Worm (Caenorhabditis elegans) whole organism, L4/young adult: ENCODE results near the gene C43H6.4.

Source experiments
- W03F9.2 ChIP-seq: fragments of 150-350 bp; optimal IDR thresholded peaks from 2 replicates; lab custom pipeline; 2014; ENCODE audit warnings: missing biosample characterization, missing genetic modification characterization
- dao-5 ChIP-seq: sonication (generic microtip); optimal IDR thresholded peaks from 2 replicates; lab custom pipeline; 2016; ENCODE audit warnings: missing genotype, missing genetic modification characterization, moderate library complexity, missing compliant biosample characterization
- him-1 ChIP-seq: sonication (generic microtip); optimal IDR thresholded peaks from 2 replicates; lab custom pipeline; 2016; ENCODE audit warnings: missing genotype, missing genetic modification reagents, missing genetic modification characterization, missing compliant biosample characterization

- TF ChIP-seq dao-5 (tag; lab: Kevin White, UChicago) = no peak
- no peak for TF ChIP-seq him-1 (tag; lab: Kevin White, UChicago)
- no peak for TF ChIP-seq W03F9.2 (tag; lab: Kevin White, UChicago)
Observed at ce11 chrX:2447214-2447613, 43.4 kb downstream of the C43H6.4 start.
